Worm (Caenorhabditis elegans) whole organism, early embryonic: ENCODE data around the gene C52E4.7.

Experiments used
- B0310.2 ChIP-seq: sonication (generic microtip); optimal IDR thresholded peaks from 2 replicates; lab custom pipeline; 2016; ENCODE audit warnings: mild to moderate bottlenecking, missing genetic modification characterization, missing compliant biosample characterization
- F13C5.2 ChIP-seq: sonication (generic microtip); optimal IDR thresholded peaks from 2 replicates; lab custom pipeline; 2017; ENCODE audit warnings: mild to moderate bottlenecking, missing genetic modification characterization, inconsistent platforms, missing compliant biosample characterization
- ama-1 ChIP-seq: fragments of 150-350 bp; optimal IDR thresholded peaks from 2 replicates; lab custom pipeline; 2014
- ceh-36 ChIP-seq: sonication (generic microtip); optimal IDR thresholded peaks from 2 replicates; lab custom pipeline; 2016; ENCODE audit warnings: missing genetic modification characterization, inconsistent platforms, missing compliant biosample characterization
- ets-7 ChIP-seq: sonication (generic microtip); optimal IDR thresholded peaks from 2 replicates; lab custom pipeline; 2016; ENCODE audit warnings: missing genotype, missing genetic modification characterization, missing compliant biosample characterization
- flt-1 ChIP-seq: fragments of 200-800 bp; sonication (Bioruptor generic); IDR thresholded peaks from 2 replicates; pipeline ENCODE4 v1.3.6; 2022; ENCODE audit warnings: missing genetic modification characterization, missing compliant biosample characterization
- hmg-4 ChIP-seq: fragments of 200-800 bp; sonication (Bioruptor generic); optimal IDR thresholded peaks from 2 replicates; lab custom pipeline; 2018; ENCODE audit warnings: mild to moderate bottlenecking, missing genetic modification characterization, missing compliant biosample characterization
- hnd-1 ChIP-seq: sonication (generic microtip); optimal IDR thresholded peaks from 2 replicates; lab custom pipeline; 2016; ENCODE audit warnings: missing genetic modification characterization, missing compliant biosample characterization
- pes-1 ChIP-seq: fragments of 200-800 bp; sonication (Bioruptor generic); IDR thresholded peaks from 2 replicates; pipeline ENCODE4 v1.3.6; 2022; ENCODE audit warnings: missing genetic modification reagents, missing genetic modification characterization, missing compliant biosample characterization
- scrt-1 ChIP-seq: fragments of 200-800 bp; sonication (Bioruptor generic); IDR thresholded peaks from 2 replicates; pipeline ENCODE4 v1.3.6; 2022; ENCODE audit warnings: missing genetic modification characterization, missing compliant biosample characterization
- sea-1 ChIP-seq: fragments of 200-800 bp; sonication (Bioruptor generic); conservative IDR thresholded peaks from 2 replicates; pipeline ENCODE4 v1.3.6; 2022; ENCODE audit warnings: missing genetic modification characterization, missing compliant biosample characterization
- tbx-37 ChIP-seq: fragments of 200-800 bp; sonication (Bioruptor generic); conservative IDR thresholded peaks from 2 replicates; pipeline ENCODE4 v1.3.6; 2022; ENCODE audit warnings: missing genetic modification reagents, missing genetic modification characterization, missing compliant biosample characterization
- tra-4 ChIP-seq: sonication (generic microtip); optimal IDR thresholded peaks from 2 replicates; lab custom pipeline; 2017; ENCODE audit warnings: missing genetic modification characterization, missing compliant biosample characterization

DNA sequence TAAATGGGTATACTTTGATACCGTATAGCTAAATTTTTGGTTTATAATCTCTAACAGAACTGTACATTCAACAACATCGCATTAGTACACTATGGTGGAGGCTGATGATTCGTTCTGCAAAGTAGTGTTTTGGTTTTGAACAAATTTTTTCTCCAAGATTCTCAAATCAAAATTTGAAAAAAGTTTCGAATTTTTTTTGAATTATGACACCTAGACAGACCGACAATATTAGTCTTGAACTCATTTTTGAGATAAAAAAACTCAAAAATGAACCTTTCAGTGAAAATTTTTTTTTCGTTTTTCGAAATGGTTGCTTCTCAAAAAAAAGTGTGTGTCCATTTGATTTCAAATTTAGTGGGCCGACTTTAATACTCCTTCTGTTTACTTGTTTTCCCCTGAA is 48.7 kb upstream of the C52E4.7 start:
- TF ChIP-seq ama-1 (lab: Kevin White, UChicago) (no peak), hnd-1 (tag; lab: Kevin White, UChicago) (no peak), hmg-4 (GFP tag; lab: Kevin White, UChicago) (no peak), scrt-1 (GFP tag; lab: Robert Waterston, UW) (no peak), B0310.2 (tag; lab: Kevin White, UChicago) (no peak), ets-7 (tag; lab: Kevin White, UChicago) (no peak), tra-4 (tag; lab: Kevin White, UChicago) (no peak), F13C5.2 (tag; lab: Kevin White, UChicago) (no peak), sea-1 (no peak), flt-1 (GFP tag; lab: Robert Waterston, UW) (no peak), pes-1 (GFP tag; lab: Robert Waterston, UW) (no peak), ceh-36 (tag; lab: Kevin White, UChicago) (no peak), tbx-37 (GFP tag; lab: Robert Waterston, UW) (no peak)
